Worm (Caenorhabditis elegans): ENCODE measurements around the gene str-94.

The str-94 gene

ce11 chrV:9271835-9272234 is 22.7 kb upstream of the str-94 start:
- peak in 1 of 2 experiments; percentile 84 for TF ChIP-seq unc-62 (GFP tag; optimal IDR thresholded peaks at IDR 0.05 in 1 of 2)
- TF ChIP-seq unc-62 (tag; optimal IDR thresholded peaks at IDR 0.05) = no peak
- no peak for TF ChIP-seq nhr-10 (tag; optimal IDR thresholded peaks at IDR 0.05)
- TF ChIP-seq lin-1 (GFP tag; IDR thresholded peaks at IDR 0.05) = no peak

DNA sequence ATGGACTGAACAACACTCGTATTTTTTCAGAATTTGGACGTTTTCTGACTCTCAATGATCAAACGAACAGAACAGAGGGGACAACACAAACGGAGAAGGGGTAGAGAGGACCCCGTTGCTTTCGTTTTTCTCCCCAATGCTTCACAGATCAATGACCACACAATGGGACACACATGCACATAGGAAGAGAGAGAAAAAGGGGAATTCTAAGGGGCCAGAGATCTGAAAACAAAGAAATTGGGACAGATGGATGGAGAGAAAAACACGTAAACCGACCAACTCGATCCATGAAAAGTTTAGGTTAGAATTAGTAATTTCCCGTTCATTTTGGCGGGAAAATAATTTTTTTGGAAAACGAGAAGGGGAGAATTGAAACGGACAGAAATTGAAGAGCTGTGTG is 21.3 kb upstream of the str-94 start:
- TF ChIP-seq mdl-1 (tag; optimal IDR thresholded peaks at IDR 0.05) (peak in 1 of 2 experiments; percentile 6), arid-1 (GFP tag; conservative IDR thresholded peaks at IDR 0.05) (no peak), unc-62 (GFP tag; optimal IDR thresholded peaks at IDR 0.05 in 1 of 2) (peak in 1 of 2 experiments; percentile 92), unc-62 (tag; optimal IDR thresholded peaks at IDR 0.05) (no peak), hmg-1.1 (GFP tag; IDR thresholded peaks at IDR 0.05) (peak; percentile 41; the same call in 1 of the 2 replicates), nhr-25 (tag; optimal IDR thresholded peaks at IDR 0.05; ENCODE audit: borderline replicate concordance, insufficient read depth) (no peak), T20F7.1 (GFP tag; optimal IDR thresholded peaks at IDR 0.05) (no peak), fkh-10 (GFP tag; optimal IDR thresholded peaks at IDR 0.05) (peak; percentile 29), hlh-11 (tag; optimal IDR thresholded peaks at IDR 0.05) (peak; percentile 32), hif-1 (tag; optimal IDR thresholded peaks at IDR 0.05) (peak in 1 of 2 experiments; percentile 9), daf-16 (GFP tag; optimal IDR thresholded peaks at IDR 0.05) (peak in 1 of 2 experiments; percentile 6), daf-16 (tag; optimal IDR thresholded peaks at IDR 0.05) (no peak)

- TF ChIP-seq aha-1 (tag) (peak; percentile 86), lin-15B (tag; optimal IDR thresholded peaks at IDR 0.05) (no peak), mxl-3 (GFP tag; optimal IDR thresholded peaks at IDR 0.05) (no peak), F44E2.7 (GFP tag; IDR thresholded peaks at IDR 0.05) (no peak)
Measured at ce11 chrV:9268202-9268601, 19.1 kb upstream of the str-94 start.

- TF ChIP-seq fos-1 (tag; optimal IDR thresholded peaks at IDR 0.05) (no peak), arid-1 (GFP tag; conservative IDR thresholded peaks at IDR 0.05) (no peak), lim-7 (GFP tag; IDR thresholded peaks at IDR 0.05) (no peak), nhr-10 (tag; optimal IDR thresholded peaks at IDR 0.05) (no peak), Y5F2A.4 (GFP tag; optimal IDR thresholded peaks at IDR 0.05) (no peak), ZK546.5 (tag; optimal IDR thresholded peaks at IDR 0.05) (no peak)
Measured at ce11 chrV:9266399-9266798, 17.3 kb upstream of the str-94 start, which contains the start of gene slc-17.7. TSS of gene slc-17.7 (minus strand) at chrV:9266499.

DNA sequence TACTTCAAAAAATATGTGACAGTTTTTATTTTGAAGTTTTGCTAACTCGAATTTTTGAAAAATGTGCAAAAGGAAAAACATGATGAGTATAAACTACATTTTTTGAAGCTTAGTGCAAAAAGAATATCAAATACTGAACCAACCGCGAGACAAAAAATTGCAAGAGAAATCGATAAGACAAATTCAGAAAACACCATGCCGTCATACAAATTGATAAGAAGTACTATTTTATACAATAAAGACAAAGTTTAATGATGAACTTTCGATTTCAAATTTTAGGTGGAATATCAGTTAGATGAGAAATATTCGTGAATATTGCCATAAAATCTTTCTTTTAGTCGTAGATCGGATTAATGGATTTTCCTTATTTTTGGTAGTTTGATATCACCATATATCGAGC is 13.6 kb upstream of the str-94 start:
- TF ChIP-seq daf-16 (GFP tag; optimal IDR thresholded peaks at IDR 0.05) (no peak), daf-16 (tag; optimal IDR thresholded peaks at IDR 0.05) (peak; percentile 52), nhr-77 (tag; optimal IDR thresholded peaks at IDR 0.05) (peak; percentile 7), dve-1 (tag; optimal IDR thresholded peaks at IDR 0.05; ENCODE audit: insufficient read depth) (peak; percentile 22), nhr-28 (tag; optimal IDR thresholded peaks at IDR 0.05) (peak; percentile 43), mxl-2 (GFP tag; conservative IDR thresholded peaks at IDR 0.05) (no peak), pqm-1 (tag; optimal IDR thresholded peaks at IDR 0.05) (no peak), dmd-6 (GFP tag; IDR thresholded peaks at IDR 0.05) (peak; percentile 47)

DNA sequence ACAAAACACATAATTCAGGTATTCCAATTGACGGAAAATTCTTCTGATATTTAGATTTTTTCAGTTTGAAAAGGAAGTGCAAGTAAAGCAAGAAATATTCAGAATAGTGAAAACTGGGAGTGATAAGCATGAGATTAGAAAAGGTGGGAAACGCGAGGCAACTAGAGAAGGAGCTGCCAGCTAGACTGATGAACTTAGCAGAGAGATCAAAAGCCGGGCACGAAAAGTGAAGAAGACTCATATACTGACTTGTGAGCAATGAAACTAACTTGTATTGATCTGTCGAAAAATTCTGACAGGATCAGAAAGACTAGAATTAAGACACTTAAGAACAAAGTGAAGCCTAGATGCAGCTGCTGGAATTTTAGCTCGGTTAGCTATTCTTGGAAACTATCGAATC is 12.4 kb upstream of the str-94 start, which contains the start of gene nhr-36:
TSS of gene nhr-36 (minus strand) at position 101 of the 400 bp plus-strand sequence.
- TF ChIP-seq F10B5.3 (tag; optimal IDR thresholded peaks at IDR 0.05) (no peak), unc-62 (GFP tag; optimal IDR thresholded peaks at IDR 0.05 in 1 of 2) (peak in 1 of 2 experiments; percentile 53), unc-62 (tag; optimal IDR thresholded peaks at IDR 0.05) (no peak)

- TF ChIP-seq nhr-11 (tag; optimal IDR thresholded peaks at IDR 0.05) (peak; percentile 4), nhr-237 (tag; optimal IDR thresholded peaks at IDR 0.05) (no peak)
Measured at ce11 chrV:9260411-9260810, 11.3 kb upstream of the str-94 start.
